Worm (Caenorhabditis elegans) whole organism, L4 larva: ENCODE data around the gene nhr-19.

Source experiments
- ama-1 ChIP-seq: fragments of 150-350 bp; optimal IDR thresholded peaks from 2 replicates; lab custom pipeline; 2014; ENCODE audit warnings: inconsistent platforms, mixed read lengths
- ceh-32 ChIP-seq: sonication (generic microtip); optimal IDR thresholded peaks from 2 replicates; lab custom pipeline; 2016; ENCODE audit warnings: mild to moderate bottlenecking, missing genetic modification characterization, missing compliant biosample characterization; ENCODE audit not compliant: poor library complexity
- ceh-82 ChIP-seq: sonication (generic microtip); optimal IDR thresholded peaks from 2 replicates; lab custom pipeline; 2017; ENCODE audit warnings: missing biosample characterization, missing genetic modification characterization
- daf-8 ChIP-seq: fragments of 200-800 bp; sonication (Bioruptor generic); IDR thresholded peaks from 2 replicates; pipeline ENCODE4 v1.3.6; 2022; ENCODE audit warnings: missing genetic modification characterization, missing compliant biosample characterization
- dve-1 ChIP-seq: sonication (generic microtip); optimal IDR thresholded peaks from 2 replicates; lab custom pipeline; 2017; ENCODE audit warnings: antibody characterized with exemption, mild to moderate bottlenecking, missing genetic modification characterization, missing compliant biosample characterization; ENCODE audit not compliant: insufficient read depth
- lin-13 ChIP-seq: fragments of 150-350 bp; optimal IDR thresholded peaks from 2 replicates; lab custom pipeline; 2014; ENCODE audit warnings: missing biosample characterization, missing genetic modification reagents, missing genetic modification characterization
- nhr-28 ChIP-seq: fragments of 150-350 bp; optimal IDR thresholded peaks from 2 replicates; lab custom pipeline; 2014; ENCODE audit warnings: missing biosample characterization, missing genetic modification characterization
- nhr-76 ChIP-seq: fragments of 150-350 bp; optimal IDR thresholded peaks from 2 replicates; lab custom pipeline; 2014; ENCODE audit warnings: missing biosample characterization, missing genetic modification characterization
- unc-62 ChIP-seq, 3 experiments: fragments of 150-350 bp in 1 of 3; sonication (generic microtip); optimal IDR thresholded peaks in 2 of 3; peaks in 1 of 3; 1 replicate in 1 of 3; 2 replicates in 2 of 3; lab custom pipeline; 2014 to 2017; ENCODE audit warnings: missing biosample characterization in 3 of 3, missing genetic modification characterization in 3 of 3, missing genetic modification reagents in 3 of 3, missing genotype in 1 of 3

DNA sequence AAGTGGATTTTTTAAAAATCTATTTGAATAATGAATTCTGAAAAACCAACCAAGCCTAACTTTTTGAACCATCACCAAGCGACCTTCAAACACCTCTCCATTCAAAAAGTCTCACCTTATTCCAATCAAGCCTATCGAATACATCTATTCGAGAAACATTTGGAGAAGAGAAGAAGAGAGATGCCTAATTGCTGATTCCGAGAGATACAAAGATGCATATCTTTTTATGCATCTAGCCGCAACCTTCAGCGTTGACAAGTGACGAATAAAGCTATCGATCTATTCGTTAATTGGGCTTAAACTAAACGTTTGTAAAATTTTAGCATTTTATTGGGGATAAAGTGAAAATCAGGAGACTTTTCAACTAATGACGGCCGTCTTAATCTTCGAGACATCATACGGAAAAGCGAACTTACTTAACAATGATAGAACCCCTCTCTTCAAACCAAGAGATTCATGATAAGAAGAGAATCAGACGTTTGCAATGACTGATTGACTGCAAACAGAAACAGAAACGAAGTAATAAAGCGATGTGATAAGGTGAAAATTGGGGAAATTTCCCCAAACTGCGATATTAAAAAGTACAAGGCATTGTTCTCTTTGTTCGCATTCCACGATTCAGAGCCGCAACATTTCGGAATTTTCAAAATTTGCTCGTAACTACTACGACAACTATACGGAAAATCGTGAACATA is 39.8 kb upstream of the nhr-19 start:
- TF ChIP-seq ama-1 (lab: Kevin White, UChicago) (no peak), ceh-32 (no peak), nhr-28 (tag; lab: Kevin White, UChicago) (peak; percentile 77), unc-62 (GFP tag; optimal IDR thresholded peaks at IDR 0.05 in 1 of 2; lab: Kevin White, UChicago) (peak in 1 of 2 experiments; percentile 70), unc-62 (tag; optimal IDR thresholded peaks at IDR 0.05; lab: Kevin White, UChicago) (no peak), nhr-76 (tag; lab: Kevin White, UChicago) (no peak), daf-8 (GFP tag; lab: Robert Waterston, UW) (no peak), ceh-82 (tag; lab: Kevin White, UChicago) (no peak), dve-1 (tag; lab: Kevin White, UChicago) (peak; percentile 51), lin-13 (GFP tag; lab: Kevin White, UChicago) (no peak)
